Worm (Caenorhabditis elegans) whole organism, early embryonic: ENCODE measurements around the gene C29F5.1.

ENCODE experiments used
- B0310.2 ChIP-seq: sonication (generic microtip); optimal IDR thresholded peaks from 2 replicates; lab custom pipeline; 2016; ENCODE audit warnings: mild to moderate bottlenecking, missing genetic modification characterization, missing compliant biosample characterization
- F13C5.2 ChIP-seq: sonication (generic microtip); optimal IDR thresholded peaks from 2 replicates; lab custom pipeline; 2017; ENCODE audit warnings: mild to moderate bottlenecking, missing genetic modification characterization, inconsistent platforms, missing compliant biosample characterization
- aly-1 ChIP-seq: sonication (generic microtip); optimal IDR thresholded peaks from 2 replicates; lab custom pipeline; 2016; ENCODE audit warnings: missing genetic modification characterization, missing compliant biosample characterization
- ama-1 ChIP-seq: fragments of 150-350 bp; optimal IDR thresholded peaks from 2 replicates; lab custom pipeline; 2014
- ceh-13 ChIP-seq: fragments of 200-800 bp; sonication (Bioruptor generic); optimal IDR thresholded peaks from 2 replicates; lab custom pipeline; 2018; ENCODE audit warnings: mild to moderate bottlenecking, missing genetic modification characterization, missing compliant biosample characterization
- ceh-36 ChIP-seq: sonication (generic microtip); optimal IDR thresholded peaks from 2 replicates; lab custom pipeline; 2016; ENCODE audit warnings: missing genetic modification characterization, inconsistent platforms, missing compliant biosample characterization
- ets-7 ChIP-seq: sonication (generic microtip); optimal IDR thresholded peaks from 2 replicates; lab custom pipeline; 2016; ENCODE audit warnings: missing genotype, missing genetic modification characterization, missing compliant biosample characterization
- flt-1 ChIP-seq: fragments of 200-800 bp; sonication (Bioruptor generic); IDR thresholded peaks from 2 replicates; pipeline ENCODE4 v1.3.6; 2022; ENCODE audit warnings: missing genetic modification characterization, missing compliant biosample characterization
- hmbx-1 ChIP-seq: sonication (generic microtip); optimal IDR thresholded peaks from 2 replicates; lab custom pipeline; 2016; ENCODE audit warnings: mild to moderate bottlenecking, missing genetic modification characterization, missing compliant biosample characterization
- hmg-4 ChIP-seq: fragments of 200-800 bp; sonication (Bioruptor generic); optimal IDR thresholded peaks from 2 replicates; lab custom pipeline; 2018; ENCODE audit warnings: mild to moderate bottlenecking, missing genetic modification characterization, missing compliant biosample characterization
- hnd-1 ChIP-seq: sonication (generic microtip); optimal IDR thresholded peaks from 2 replicates; lab custom pipeline; 2016; ENCODE audit warnings: missing genetic modification characterization, missing compliant biosample characterization
- pes-1 ChIP-seq: fragments of 200-800 bp; sonication (Bioruptor generic); IDR thresholded peaks from 2 replicates; pipeline ENCODE4 v1.3.6; 2022; ENCODE audit warnings: missing genetic modification reagents, missing genetic modification characterization, missing compliant biosample characterization
- scrt-1 ChIP-seq: fragments of 200-800 bp; sonication (Bioruptor generic); IDR thresholded peaks from 2 replicates; pipeline ENCODE4 v1.3.6; 2022; ENCODE audit warnings: missing genetic modification characterization, missing compliant biosample characterization
- sea-1 ChIP-seq: fragments of 200-800 bp; sonication (Bioruptor generic); conservative IDR thresholded peaks from 2 replicates; pipeline ENCODE4 v1.3.6; 2022; ENCODE audit warnings: missing genetic modification characterization, missing compliant biosample characterization
- tbx-11 ChIP-seq: fragments of 200-800 bp; sonication (Bioruptor generic); IDR thresholded peaks from 2 replicates; pipeline ENCODE4 v1.3.6; 2022; ENCODE audit warnings: missing genetic modification characterization, missing compliant biosample characterization
- tbx-37 ChIP-seq: fragments of 200-800 bp; sonication (Bioruptor generic); conservative IDR thresholded peaks from 2 replicates; pipeline ENCODE4 v1.3.6; 2022; ENCODE audit warnings: missing genetic modification reagents, missing genetic modification characterization, missing compliant biosample characterization
- tra-4 ChIP-seq: sonication (generic microtip); optimal IDR thresholded peaks from 2 replicates; lab custom pipeline; 2017; ENCODE audit warnings: missing genetic modification characterization, missing compliant biosample characterization

Gene C29F5.1

DNA sequence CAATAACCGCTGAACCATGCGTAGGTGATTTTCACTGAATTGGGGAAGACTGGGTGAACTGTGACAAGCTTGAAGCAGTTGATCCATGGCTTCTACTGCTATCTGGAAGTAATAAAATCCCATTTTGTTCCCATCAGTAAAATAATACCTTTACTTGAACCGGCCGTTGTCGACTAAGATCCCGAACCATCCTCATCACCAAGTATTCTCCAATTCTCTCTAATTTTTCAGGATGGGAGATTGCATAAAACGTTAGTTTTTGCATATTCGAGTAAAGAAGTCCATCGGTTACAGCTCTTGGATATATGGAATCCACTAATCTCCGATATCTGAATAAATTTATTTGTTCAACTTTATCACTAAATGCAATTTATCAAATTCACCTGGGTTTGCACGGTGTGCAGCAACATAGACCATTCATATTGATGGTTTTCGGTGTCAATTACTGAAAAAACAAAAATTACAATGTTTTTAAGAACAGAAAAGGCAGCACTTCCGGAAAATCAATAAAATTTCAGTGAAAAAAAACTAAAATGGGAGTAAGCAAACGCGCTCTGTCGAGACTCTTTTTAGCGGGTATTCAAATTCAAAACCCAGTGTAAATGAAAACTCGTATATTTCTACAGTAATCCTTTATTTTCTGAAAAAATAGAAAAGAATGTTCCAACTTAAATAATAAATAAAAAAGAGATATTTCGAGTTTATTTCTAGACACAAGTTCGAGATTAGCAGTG is 17.5 kb downstream of the C29F5.1 start, which contains the start of gene efr-3:
TSS of gene efr-3 (minus strand) at position 505 of the 734 bp plus-strand sequence.
- no peak for TF ChIP-seq ceh-13 (GFP tag; lab: Kevin White, UChicago)
- no peak for TF ChIP-seq scrt-1
- no peak for TF ChIP-seq flt-1 (GFP tag; lab: Robert Waterston, UW)
- no peak for TF ChIP-seq hmbx-1 (tag; lab: Kevin White, UChicago)
- no peak for TF ChIP-seq ceh-36 (tag; lab: Kevin White, UChicago)
- no peak for TF ChIP-seq F13C5.2 (tag; lab: Kevin White, UChicago)
- no peak for TF ChIP-seq hmg-4
- no peak for TF ChIP-seq hnd-1
- TF ChIP-seq ets-7 (tag; lab: Kevin White, UChicago): no peak
- no peak for TF ChIP-seq sea-1
- no peak for TF ChIP-seq B0310.2 (tag; lab: Kevin White, UChicago)
- TF ChIP-seq ama-1 (lab: Kevin White, UChicago): no peak
- no peak for TF ChIP-seq tra-4 (tag; lab: Kevin White, UChicago)
- no peak for TF ChIP-seq pes-1 (GFP tag; lab: Robert Waterston, UW)
- TF ChIP-seq aly-1 (tag; lab: Kevin White, UChicago): no peak
- no peak for TF ChIP-seq tbx-11 (GFP tag; lab: Robert Waterston, UW)
- no peak for TF ChIP-seq tbx-37 (GFP tag; lab: Robert Waterston, UW)

DNA sequence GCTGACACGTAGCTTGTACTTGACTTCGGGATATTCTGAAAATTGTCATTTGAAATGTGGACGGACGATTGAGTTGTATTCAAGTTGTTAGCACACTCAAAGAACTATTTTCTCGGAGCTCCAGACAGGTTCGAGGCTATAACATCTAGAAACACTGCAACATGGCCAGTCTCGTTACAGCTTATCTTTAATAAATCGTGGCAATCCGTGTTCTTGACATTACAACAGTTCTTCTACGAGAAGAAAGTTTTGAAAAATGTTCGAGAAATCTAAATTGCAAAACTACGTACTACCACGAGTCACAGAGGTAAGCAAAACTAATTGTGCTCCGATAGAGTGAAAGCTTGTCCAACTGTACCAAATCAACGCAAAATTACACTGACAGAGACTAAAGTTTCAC is 18.8 kb downstream of the C29F5.1 start:
- TF ChIP-seq aly-1 (tag; lab: Kevin White, UChicago): no peak
- TF ChIP-seq ceh-36 (tag; lab: Kevin White, UChicago): no peak
- no peak for TF ChIP-seq ets-7 (tag; lab: Kevin White, UChicago)
- TF ChIP-seq tra-4 (tag; lab: Kevin White, UChicago): no peak
- TF ChIP-seq flt-1 (GFP tag; lab: Robert Waterston, UW): no peak
- no peak for TF ChIP-seq B0310.2 (tag; lab: Kevin White, UChicago)
- no peak for TF ChIP-seq sea-1
- TF ChIP-seq hnd-1: no peak
- TF ChIP-seq hmbx-1 (tag; lab: Kevin White, UChicago): no peak
- TF ChIP-seq tbx-37 (GFP tag; lab: Robert Waterston, UW): no peak
- TF ChIP-seq tbx-11 (GFP tag; lab: Robert Waterston, UW): no peak
- no peak for TF ChIP-seq scrt-1
- TF ChIP-seq ceh-13 (GFP tag; lab: Kevin White, UChicago): no peak
- no peak for TF ChIP-seq F13C5.2 (tag; lab: Kevin White, UChicago)

DNA sequence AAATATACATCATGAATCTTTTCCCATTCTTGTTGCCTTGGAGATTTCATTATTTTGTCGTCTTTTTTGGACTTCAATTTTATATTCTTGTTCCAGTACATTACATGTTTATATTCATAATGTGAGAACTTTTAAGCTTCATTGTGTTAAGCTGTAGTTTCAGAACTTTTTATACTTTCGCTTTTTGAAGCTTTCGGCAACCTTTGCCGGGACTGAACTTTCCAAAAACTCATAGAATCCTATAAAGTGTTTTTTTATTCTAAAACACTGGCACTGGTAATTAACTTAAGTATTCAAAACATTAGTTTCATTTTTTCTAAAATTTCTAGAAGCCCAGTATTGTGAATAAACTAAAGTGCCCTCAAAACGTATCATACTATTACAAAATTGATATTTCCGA is 19.7 kb downstream of the C29F5.1 start, which contains the start of gene C32D5.4:
TSS of gene C32D5.4 (minus strand) at position 101 of the 400 bp plus-strand sequence.
- TF ChIP-seq ama-1 (lab: Kevin White, UChicago) (no peak), ceh-36 (tag; lab: Kevin White, UChicago) (no peak), hnd-1 (no peak), F13C5.2 (tag; lab: Kevin White, UChicago) (no peak), pes-1 (GFP tag; lab: Robert Waterston, UW) (no peak), hmbx-1 (tag; lab: Kevin White, UChicago) (no peak), ceh-13 (GFP tag; lab: Kevin White, UChicago) (no peak), flt-1 (GFP tag; lab: Robert Waterston, UW) (no peak), aly-1 (tag; lab: Kevin White, UChicago) (no peak), hmg-4 (no peak), scrt-1 (no peak), B0310.2 (tag; lab: Kevin White, UChicago) (no peak)

DNA sequence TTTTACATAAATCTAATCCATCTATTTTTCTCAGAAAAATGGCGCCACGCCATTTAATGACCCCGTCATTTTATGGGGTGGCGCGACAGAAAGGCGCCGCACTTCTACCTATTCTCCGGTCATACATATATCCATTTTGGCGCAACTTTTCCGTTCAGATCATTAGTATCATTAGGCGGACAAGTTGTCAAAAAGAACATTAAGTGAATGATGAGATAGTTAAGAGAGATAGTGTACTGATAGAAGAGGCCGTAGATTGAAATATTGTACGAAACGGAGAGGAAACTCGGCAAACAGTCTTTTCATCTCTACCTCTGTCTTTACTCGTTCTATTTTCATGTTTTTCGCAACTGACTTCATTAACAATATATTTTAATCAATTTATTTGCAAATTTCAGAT is 20.8 kb downstream of the C29F5.1 start, which contains the start of gene sma-6:
TSS of gene sma-6 (plus strand) at position 399 of the 400 bp plus-strand sequence.
- TF ChIP-seq ets-7 (tag; lab: Kevin White, UChicago) (no peak), ama-1 (lab: Kevin White, UChicago) (no peak), sea-1 (no peak)

DNA sequence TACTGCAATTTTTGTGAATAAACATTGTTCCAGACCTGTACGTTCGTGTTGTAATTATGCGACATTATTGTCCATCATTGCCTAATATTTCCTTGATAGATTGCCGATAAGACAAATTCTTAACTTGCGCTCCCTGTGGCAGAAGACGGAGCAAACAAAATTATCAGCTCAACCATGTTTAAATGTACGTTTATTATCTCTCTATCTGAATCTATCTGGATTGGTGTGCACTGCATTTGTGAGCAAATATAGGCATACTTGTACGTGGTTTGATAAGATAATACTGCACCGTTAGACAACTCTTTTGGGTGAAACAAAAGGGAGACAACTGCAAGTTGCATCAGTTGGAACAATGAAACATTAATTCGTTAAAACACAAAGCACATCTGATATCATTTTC is 24.0 kb downstream of the C29F5.1 start:
- TF ChIP-seq hnd-1 (no peak), hmbx-1 (tag; lab: Kevin White, UChicago) (no peak), tra-4 (tag; lab: Kevin White, UChicago) (no peak), ets-7 (tag; lab: Kevin White, UChicago) (no peak), pes-1 (GFP tag; lab: Robert Waterston, UW) (no peak), B0310.2 (tag; lab: Kevin White, UChicago) (no peak), F13C5.2 (tag; lab: Kevin White, UChicago) (no peak), ama-1 (lab: Kevin White, UChicago) (no peak), tbx-37 (GFP tag; lab: Robert Waterston, UW) (no peak), ceh-13 (GFP tag; lab: Kevin White, UChicago) (no peak), flt-1 (GFP tag; lab: Robert Waterston, UW) (no peak), scrt-1 (no peak), ceh-36 (tag; lab: Kevin White, UChicago) (no peak), sea-1 (no peak)

DNA sequence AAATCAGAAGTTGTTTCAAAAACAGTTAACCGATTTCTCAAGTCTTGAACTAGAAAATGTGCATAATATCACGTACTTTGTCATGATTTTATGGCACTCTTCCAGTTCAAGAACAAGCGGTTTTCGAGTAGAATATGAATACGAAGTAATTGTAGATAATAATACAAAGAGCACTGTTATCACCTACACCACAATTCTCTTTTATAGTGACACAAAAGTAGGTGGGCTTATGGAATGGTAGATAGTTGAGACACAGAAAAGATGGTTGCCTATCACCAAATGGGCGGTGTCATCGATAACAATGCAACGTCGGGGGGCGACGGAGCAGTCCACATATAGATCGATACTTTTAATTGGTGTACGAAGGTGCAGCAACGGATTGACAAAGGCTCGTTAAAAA is 25.3 kb downstream of the C29F5.1 start:
- no peak for TF ChIP-seq ets-7 (tag; lab: Kevin White, UChicago)
- TF ChIP-seq hmg-4: no peak
- TF ChIP-seq ama-1 (lab: Kevin White, UChicago): no peak
- TF ChIP-seq hnd-1: no peak
- no peak for TF ChIP-seq pes-1 (GFP tag; lab: Robert Waterston, UW)
- no peak for TF ChIP-seq flt-1 (GFP tag; lab: Robert Waterston, UW)
- no peak for TF ChIP-seq ceh-36 (tag; lab: Kevin White, UChicago)
- TF ChIP-seq ceh-13 (GFP tag; lab: Kevin White, UChicago): no peak
- TF ChIP-seq tbx-11 (GFP tag; lab: Robert Waterston, UW): no peak
- no peak for TF ChIP-seq hmbx-1 (tag; lab: Kevin White, UChicago)
- TF ChIP-seq B0310.2 (tag; lab: Kevin White, UChicago): no peak
